Worm (Caenorhabditis elegans): ENCODE data around the gene pid-5.

- TF ChIP-seq pes-1 (GFP tag; IDR thresholded peaks at IDR 0.05) (no peak), ama-1 (optimal IDR thresholded peaks at IDR 0.05) (no peak), scrt-1 (GFP tag; IDR thresholded peaks at IDR 0.05) (no peak), sea-1 (GFP tag; conservative IDR thresholded peaks at IDR 0.05) (no peak)
These were observed 7.6 kb upstream of the pid-5 start for ce11 chrV:4168045-4168444.
